Worm (Caenorhabditis elegans) whole organism, L3 larva: ENCODE results near the gene T21B6.3.

Experiments used
- ZK546.5 ChIP-seq: sonication (generic microtip); optimal IDR thresholded peaks from 2 replicates; lab custom pipeline; 2017; ENCODE audit warnings: missing biosample characterization, missing genetic modification characterization
- aly-2 ChIP-seq: fragments of 150-350 bp; optimal IDR thresholded peaks from 2 replicates; lab custom pipeline; 2014; ENCODE audit warnings: missing biosample characterization, missing genetic modification characterization
- ceh-16 ChIP-seq: sonication (generic microtip); optimal IDR thresholded peaks from 2 replicates; lab custom pipeline; 2017; ENCODE audit warnings: missing biosample characterization, missing genetic modification characterization
- fkh-10 ChIP-seq: sonication (generic microtip); optimal IDR thresholded peaks from 2 replicates; lab custom pipeline; 2017; ENCODE audit warnings: missing biosample characterization, missing genetic modification reagents, missing genetic modification characterization
- lin-15B ChIP-seq: fragments of 150-350 bp; optimal IDR thresholded peaks from 2 replicates; lab custom pipeline; 2014; ENCODE audit warnings: missing biosample characterization, missing genetic modification characterization
- lsy-12 ChIP-seq: sonication (generic microtip); optimal IDR thresholded peaks from 2 replicates; lab custom pipeline; 2016; ENCODE audit warnings: mild to moderate bottlenecking, missing genetic modification characterization, missing compliant biosample characterization

DNA sequence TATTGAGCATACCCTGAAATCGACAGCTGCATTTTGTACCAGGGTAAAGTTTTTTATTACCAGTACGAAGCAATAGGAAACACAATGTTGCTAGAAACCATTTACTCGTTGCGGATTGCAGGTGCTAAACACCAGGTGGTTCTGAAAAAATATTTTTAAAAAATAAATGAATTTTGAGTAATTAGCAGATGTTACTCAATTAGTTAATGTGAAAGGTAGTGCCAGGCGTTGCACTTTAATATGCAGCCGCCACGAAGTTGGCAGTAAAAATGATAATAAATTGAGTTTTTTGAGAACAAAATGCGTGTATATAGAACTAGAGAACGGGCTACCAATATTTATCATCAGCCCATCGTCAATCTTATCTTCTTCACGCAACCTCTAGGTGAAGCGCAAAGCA, 29.1 kb downstream of the T21B6.3 start, which contains the start of gene nstp-9:
- no peak for TF ChIP-seq lsy-12 (tag; lab: Kevin White, UChicago)
- no peak for TF ChIP-seq ceh-16 (tag; lab: Kevin White, UChicago)
- TF ChIP-seq ZK546.5 (tag; lab: Kevin White, UChicago), result no peak
- TF ChIP-seq lin-15B (tag; lab: Kevin White, UChicago), result no peak
- TF ChIP-seq aly-2 (tag; lab: Kevin White, UChicago), result no peak
- TF ChIP-seq fkh-10, result no peak
